Worm (Caenorhabditis elegans) whole organism, late embryonic: ENCODE data around the gene T08B6.4.

ENCODE experiments used
- C38D4.7 ChIP-seq: fragments of 200-800 bp; sonication (Bioruptor generic); optimal IDR thresholded peaks from 2 replicates; lab custom pipeline; 2018; ENCODE audit warnings: mild to moderate bottlenecking, missing genetic modification characterization, moderate library complexity, missing compliant biosample characterization
- F13H6.1 ChIP-seq: sonication (generic microtip); optimal IDR thresholded peaks from 2 replicates; lab custom pipeline; 2016; ENCODE audit warnings: missing genetic modification characterization, missing compliant biosample characterization
- K02D7.2 ChIP-seq: sonication (generic microtip); optimal IDR thresholded peaks from 2 replicates; lab custom pipeline; 2017; ENCODE audit warnings: mild to moderate bottlenecking, missing genetic modification characterization, missing compliant biosample characterization
- Y22D7AL.16 ChIP-seq: sonication (generic microtip); optimal IDR thresholded peaks from 2 replicates; lab custom pipeline; 2016; ENCODE audit warnings: missing genetic modification characterization, missing compliant biosample characterization
- ahr-1 ChIP-seq: sonication (generic microtip); optimal IDR thresholded peaks from 2 replicates; lab custom pipeline; 2016; ENCODE audit warnings: missing genetic modification characterization, missing compliant biosample characterization
- ama-1 ChIP-seq: fragments of 150-350 bp; optimal IDR thresholded peaks from 2 replicates; lab custom pipeline; 2014
- ceh-14 ChIP-seq: sonication (generic microtip); optimal IDR thresholded peaks from 2 replicates; lab custom pipeline; 2016; ENCODE audit warnings: missing genotype, missing genetic modification characterization, missing compliant biosample characterization
- ceh-19 ChIP-seq: fragments of 200-800 bp; sonication (Bioruptor generic); optimal IDR thresholded peaks from 2 replicates; lab custom pipeline; 2018; ENCODE audit warnings: mild to moderate bottlenecking, missing genetic modification characterization, missing compliant biosample characterization
- ceh-2 ChIP-seq: sonication (generic microtip); optimal IDR thresholded peaks from 2 replicates; lab custom pipeline; 2016; ENCODE audit warnings: missing genotype, missing genetic modification characterization, missing compliant biosample characterization
- ceh-34 ChIP-seq: sonication (generic microtip); optimal IDR thresholded peaks from 2 replicates; lab custom pipeline; 2016; ENCODE audit warnings: mild to moderate bottlenecking, missing genetic modification characterization, missing compliant biosample characterization
- ceh-48 ChIP-seq: sonication (generic microtip); optimal IDR thresholded peaks from 2 replicates; lab custom pipeline; 2016; ENCODE audit warnings: missing genetic modification characterization, inconsistent platforms, missing compliant biosample characterization
- che-1 ChIP-seq: sonication (generic microtip); optimal IDR thresholded peaks from 2 replicates; lab custom pipeline; 2016; ENCODE audit warnings: mild to moderate bottlenecking, missing genetic modification characterization, missing compliant biosample characterization
- dmd-4 ChIP-seq: sonication (generic microtip); optimal IDR thresholded peaks from 2 replicates; lab custom pipeline; 2016; ENCODE audit warnings: borderline replicate concordance, missing genetic modification characterization, missing compliant biosample characterization
- elt-4 ChIP-seq: sonication (generic microtip); optimal IDR thresholded peaks from 2 replicates; lab custom pipeline; 2016; ENCODE audit warnings: missing genetic modification characterization, missing compliant biosample characterization
- fax-1 ChIP-seq: sonication (generic microtip); optimal IDR thresholded peaks from 2 replicates; lab custom pipeline; 2016; ENCODE audit warnings: missing genotype, missing genetic modification characterization, missing compliant biosample characterization
- fkh-6 ChIP-seq: sonication (generic microtip); optimal IDR thresholded peaks from 2 replicates; lab custom pipeline; 2016; ENCODE audit warnings: missing genetic modification characterization, missing compliant biosample characterization
- hlh-13 ChIP-seq: fragments of 200-800 bp; sonication (Bioruptor generic); optimal IDR thresholded peaks from 2 replicates; lab custom pipeline; 2018; ENCODE audit warnings: mild to moderate bottlenecking, missing genetic modification characterization, missing compliant biosample characterization
- hlh-15 ChIP-seq: sonication (generic microtip); optimal IDR thresholded peaks from 2 replicates; lab custom pipeline; 2016; ENCODE audit warnings: missing genetic modification characterization, missing compliant biosample characterization
- hlh-30 ChIP-seq: sonication (generic microtip); optimal IDR thresholded peaks from 2 replicates; lab custom pipeline; 2017; ENCODE audit warnings: antibody characterized with exemption, missing genetic modification characterization, missing compliant biosample characterization; ENCODE audit not compliant: insufficient read depth
- hlh-8 ChIP-seq: sonication (generic microtip); optimal IDR thresholded peaks from 2 replicates; lab custom pipeline; 2016; ENCODE audit warnings: missing genotype, missing genetic modification characterization, missing compliant biosample characterization
- lin-11 ChIP-seq: fragments of 200-800 bp; sonication (Bioruptor generic); optimal IDR thresholded peaks from 2 replicates; lab custom pipeline; 2018; ENCODE audit warnings: mild to moderate bottlenecking, missing genetic modification characterization, missing compliant biosample characterization
- nfya-1 ChIP-seq: sonication (generic microtip); optimal IDR thresholded peaks from 2 replicates; lab custom pipeline; 2017; ENCODE audit warnings: missing genetic modification characterization, mild to moderate bottlenecking, missing compliant biosample characterization, antibody characterized with exemption, moderate library complexity
- nhr-232 ChIP-seq: sonication (generic microtip); optimal IDR thresholded peaks from 2 replicates; lab custom pipeline; 2016; ENCODE audit warnings: missing genetic modification characterization, missing compliant biosample characterization
- npax-4 ChIP-seq: sonication (generic microtip); optimal IDR thresholded peaks from 2 replicates; lab custom pipeline; 2016; ENCODE audit warnings: missing genetic modification characterization, missing compliant biosample characterization
- odd-2 ChIP-seq: sonication (generic microtip); optimal IDR thresholded peaks from 2 replicates; lab custom pipeline; 2017; ENCODE audit warnings: antibody characterized with exemption, mild to moderate bottlenecking, missing genetic modification characterization, missing compliant biosample characterization
- pax-1 ChIP-seq: fragments of 150-350 bp; optimal IDR thresholded peaks from 2 replicates; lab custom pipeline; 2014; ENCODE audit warnings: missing biosample characterization, missing genetic modification characterization
- pros-1 ChIP-seq: fragments of 150-350 bp; optimal IDR thresholded peaks from 2 replicates; lab custom pipeline; 2014; ENCODE audit warnings: missing biosample characterization, missing genetic modification reagents, missing genetic modification characterization
- ref-2 ChIP-seq: sonication (generic microtip); optimal IDR thresholded peaks from 2 replicates; lab custom pipeline; 2016; ENCODE audit warnings: missing genetic modification characterization, missing compliant biosample characterization
- sdc-2 ChIP-seq: sonication (generic microtip); optimal IDR thresholded peaks from 2 replicates; lab custom pipeline; 2016; ENCODE audit warnings: missing genotype, missing genetic modification characterization, missing compliant biosample characterization
- sox-2 ChIP-seq: fragments of 200-800 bp; sonication (Bioruptor generic); IDR thresholded peaks from 2 replicates; pipeline ENCODE4 v1.3.6; 2022; ENCODE audit warnings: missing genetic modification reagents, missing genetic modification characterization, missing compliant biosample characterization
- syd-9 ChIP-seq: sonication (generic microtip); optimal IDR thresholded peaks from 2 replicates; lab custom pipeline; 2016; ENCODE audit warnings: mild to moderate bottlenecking, missing genetic modification characterization, moderate library complexity, missing compliant biosample characterization
- tbx-7 ChIP-seq: sonication (generic microtip); optimal IDR thresholded peaks from 2 replicates; lab custom pipeline; 2016; ENCODE audit warnings: missing genotype, missing genetic modification characterization, missing compliant biosample characterization
- ttx-3 ChIP-seq: sonication (generic microtip); optimal IDR thresholded peaks from 2 replicates; lab custom pipeline; 2016; ENCODE audit warnings: missing genetic modification reagents, missing genetic modification characterization, missing compliant biosample characterization
- unc-3 ChIP-seq, 2 experiments: fragments of 200-800 bp in 1 of 2; sonication (Bioruptor generic) in 1 of 2; sonication (generic microtip) in 1 of 2; conservative IDR thresholded peaks in 1 of 2; optimal IDR thresholded peaks in 1 of 2; 2 replicates each; pipeline versions ENCODE4 v1.3.6 to Lab custom; 2016 to 2022; ENCODE audit warnings: missing compliant biosample characterization in 2 of 2, missing genetic modification characterization in 2 of 2, missing genetic modification reagents in 1 of 2
- unc-55 ChIP-seq: sonication (generic microtip); optimal IDR thresholded peaks from 2 replicates; lab custom pipeline; 2017; ENCODE audit warnings: missing biosample characterization, missing genetic modification reagents, missing genetic modification characterization
- ztf-16 ChIP-seq: sonication (generic microtip); optimal IDR thresholded peaks from 2 replicates; lab custom pipeline; 2017; ENCODE audit warnings: missing genetic modification characterization, missing compliant biosample characterization

Gene T08B6.4

ce11 chrIV:4867610-4868009 lies 37.9 kb upstream of the T08B6.4 start, which contains the start of gene str-172:
str-172 (minus strand) TSS chrIV:4867710.
- TF ChIP-seq fax-1: no peak
- no peak for TF ChIP-seq unc-3 (GFP tag; conservative IDR thresholded peaks at IDR 0.05; lab: Robert Waterston, UW)
- no peak for TF ChIP-seq unc-3 (tag; optimal IDR thresholded peaks at IDR 0.05; lab: Kevin White, UChicago)
- TF ChIP-seq ahr-1 (tag; lab: Kevin White, UChicago): no peak
- no peak for TF ChIP-seq ttx-3 (tag; lab: Kevin White, UChicago)
- TF ChIP-seq odd-2 (tag; lab: Kevin White, UChicago): no peak
- no peak for TF ChIP-seq unc-55 (GFP tag; lab: Kevin White, UChicago)
- no peak for TF ChIP-seq pros-1
- no peak for TF ChIP-seq fkh-6 (tag; lab: Kevin White, UChicago)
- TF ChIP-seq ceh-34 (tag; lab: Kevin White, UChicago): no peak
- TF ChIP-seq pax-1: no peak
- TF ChIP-seq ztf-16: no peak
- no peak for TF ChIP-seq dmd-4 (tag; lab: Kevin White, UChicago)
- no peak for TF ChIP-seq lin-11 (tag; lab: Kevin White, UChicago)
- no peak for TF ChIP-seq nfya-1 (tag; lab: Kevin White, UChicago)
- no peak for TF ChIP-seq hlh-30
- TF ChIP-seq C38D4.7: no peak
- TF ChIP-seq tbx-7 (tag; lab: Kevin White, UChicago): no peak
- no peak for TF ChIP-seq hlh-8

- no peak for TF ChIP-seq hlh-13 (GFP tag; lab: Kevin White, UChicago)
These were observed 34.9 kb upstream of the T08B6.4 start, which contains the start of gene str-175 for ce11 chrIV:4870546-4870945. str-175 (minus strand) TSS chrIV:4870646.

ce11 chrIV:4874603-4875002 lies 30.9 kb upstream of the T08B6.4 start, which contains the start of gene str-174:
str-174 (minus strand) TSS chrIV:4874703.
- no peak for TF ChIP-seq sox-2 (GFP tag; lab: Robert Waterston, UW)
- no peak for TF ChIP-seq ref-2
- no peak for TF ChIP-seq unc-3 (GFP tag; conservative IDR thresholded peaks at IDR 0.05; lab: Robert Waterston, UW)
- no peak for TF ChIP-seq unc-3 (tag; optimal IDR thresholded peaks at IDR 0.05; lab: Kevin White, UChicago)
- no peak for TF ChIP-seq hlh-15 (tag; lab: Kevin White, UChicago)
- TF ChIP-seq dmd-4 (tag; lab: Kevin White, UChicago): no peak
- TF ChIP-seq nhr-232 (tag; lab: Kevin White, UChicago): no peak
- TF ChIP-seq che-1 (tag; lab: Kevin White, UChicago): no peak

- TF ChIP-seq ttx-3 (tag; lab: Kevin White, UChicago) (no peak), pros-1 (no peak), npax-4 (tag; lab: Kevin White, UChicago) (no peak), ceh-48 (tag; lab: Kevin White, UChicago) (no peak), F13H6.1 (tag; lab: Kevin White, UChicago) (no peak), tbx-7 (tag; lab: Kevin White, UChicago) (no peak), ceh-14 (no peak), syd-9 (tag; lab: Kevin White, UChicago) (no peak), elt-4 (no peak), odd-2 (tag; lab: Kevin White, UChicago) (no peak), ceh-2 (tag; lab: Kevin White, UChicago) (no peak), ama-1 (lab: Kevin White, UChicago) (no peak), K02D7.2 (tag; lab: Kevin White, UChicago) (no peak), ceh-19 (GFP tag; lab: Kevin White, UChicago) (no peak), Y22D7AL.16 (no peak), sdc-2 (no peak)
These were observed 28.4 kb upstream of the T08B6.4 start, which contains the start of gene str-170 for ce11 chrIV:4877102-4877501. str-170 (plus strand) TSS chrIV:4877402.
